Worm (Caenorhabditis elegans) whole organism, L3 larva: ENCODE results near the gene hst-1.

ENCODE experiments used
- ama-1 ChIP-seq: fragments of 150-350 bp; optimal IDR thresholded peaks from 2 replicates; lab custom pipeline; 2018
- ceh-82 ChIP-seq: fragments of 150-350 bp; optimal IDR thresholded peaks from 2 replicates; lab custom pipeline; 2014; ENCODE audit warnings: missing biosample characterization, missing genetic modification characterization
- egl-5 ChIP-seq: fragments of 150-350 bp; optimal IDR thresholded peaks from 2 replicates; lab custom pipeline; 2017; ENCODE audit warnings: missing biosample characterization, missing genetic modification reagents, missing genetic modification characterization, inconsistent platforms
- elt-1 ChIP-seq: fragments of 150-350 bp; optimal IDR thresholded peaks from 2 replicates; lab custom pipeline; 2014; ENCODE audit warnings: missing biosample characterization, missing genetic modification characterization
- elt-2 ChIP-seq: sonication (generic microtip); optimal IDR thresholded peaks from 2 replicates; lab custom pipeline; 2016; ENCODE audit warnings: missing genetic modification reagents, mild to moderate bottlenecking, missing genetic modification characterization, missing compliant biosample characterization
- fkh-10 ChIP-seq: sonication (generic microtip); optimal IDR thresholded peaks from 2 replicates; lab custom pipeline; 2017; ENCODE audit warnings: missing biosample characterization, missing genetic modification reagents, missing genetic modification characterization
- fos-1 ChIP-seq: fragments of 150-350 bp; optimal IDR thresholded peaks from 2 replicates; lab custom pipeline; 2014; ENCODE audit warnings: missing biosample characterization, missing genetic modification characterization
- lin-39 ChIP-seq: fragments of 150-350 bp; optimal IDR thresholded peaks from 2 replicates; lab custom pipeline; 2018; ENCODE audit warnings: missing biosample characterization, missing genetic modification reagents, missing genetic modification characterization
- pha-4 ChIP-seq: fragments of 150-350 bp; optimal IDR thresholded peaks from 2 replicates; lab custom pipeline; 2014; ENCODE audit warnings: missing biosample characterization, missing genetic modification reagents, missing genetic modification characterization
- sea-2 ChIP-seq: fragments of 150-350 bp; sonication (generic microtip); optimal IDR thresholded peaks from 4 replicates; lab custom pipeline; 2014; ENCODE audit warnings: missing biosample characterization, missing genetic modification reagents, missing genetic modification characterization
- tbx-2 ChIP-seq: sonication (generic microtip); optimal IDR thresholded peaks from 2 replicates; lab custom pipeline; 2016; ENCODE audit warnings: mild to moderate bottlenecking, missing genetic modification characterization, missing compliant biosample characterization
- zag-1 ChIP-seq: fragments of 150-350 bp; optimal IDR thresholded peaks from 2 replicates; lab custom pipeline; 2014; ENCODE audit warnings: missing biosample characterization, missing genetic modification characterization
- ztf-11 ChIP-seq: fragments of 150-350 bp; optimal IDR thresholded peaks from 2 replicates; lab custom pipeline; 2014; ENCODE audit warnings: missing biosample characterization, missing genetic modification characterization

DNA sequence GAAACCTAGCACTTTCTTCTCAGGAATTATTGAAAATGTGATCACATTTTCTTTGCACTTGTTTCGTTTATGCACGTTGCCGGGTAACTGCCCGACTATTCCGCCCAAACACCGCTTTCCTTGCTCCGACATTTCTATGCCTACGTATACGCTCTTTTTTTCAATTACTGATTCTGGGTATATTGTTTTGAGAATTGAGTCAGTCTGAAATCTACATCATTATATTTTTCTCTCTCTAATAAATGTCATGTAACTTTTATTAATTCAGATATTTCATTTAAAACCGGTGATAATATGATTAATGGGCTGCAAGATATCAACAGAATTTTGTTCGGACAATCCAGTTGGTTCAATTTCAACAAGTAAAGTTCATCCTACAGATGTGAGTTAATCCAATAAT, 6.1 kb upstream of the hst-1 start, which contains the start of gene ttll-11:
- TF ChIP-seq zag-1 (tag; lab: Kevin White, UChicago) (no peak), ceh-82 (tag; lab: Kevin White, UChicago) (no peak), lin-39 (tag; lab: Kevin White, UChicago) (no peak), pha-4 (no peak), fkh-10 (no peak), egl-5 (tag; lab: Kevin White, UChicago) (no peak), sea-2 (no peak), elt-2 (no peak), ama-1 (lab: Kevin White, UChicago) (no peak), elt-1 (no peak), ztf-11 (no peak), fos-1 (tag; lab: Kevin White, UChicago) (no peak), tbx-2 (tag; lab: Kevin White, UChicago) (no peak)
